Worm (Caenorhabditis elegans) whole organism, mixed stage, embryonic: ENCODE data around the gene nac-2.
"Not testable (repeated sequence)": the region's sequence is repeated elsewhere in the genome, so short reads cannot be mapped to it uniquely, and the experiment has no call there.

Source experiments
- M03D4.4 ChIP-seq: sonication (generic microtip); optimal IDR thresholded peaks from 2 replicates; lab custom pipeline; 2017; ENCODE audit warnings: mild to moderate bottlenecking, missing genetic modification characterization, missing compliant biosample characterization
- bed-3 ChIP-seq: fragments of 200-800 bp; sonication (Bioruptor generic); optimal IDR thresholded peaks from 3 replicates; lab custom pipeline; 2018; ENCODE audit warnings: mild to moderate bottlenecking, missing genetic modification characterization, moderate library complexity, missing compliant biosample characterization
- blmp-1 ChIP-seq: fragments of 150-350 bp; optimal IDR thresholded peaks from 2 replicates; lab custom pipeline; 2014; ENCODE audit warnings: missing biosample characterization, missing genetic modification characterization
- ceh-43 ChIP-seq: fragments of 200-800 bp; sonication (Bioruptor generic); optimal IDR thresholded peaks from 2 replicates; lab custom pipeline; 2018; ENCODE audit warnings: mild to moderate bottlenecking, missing genetic modification characterization, moderate library complexity, missing compliant biosample characterization
- ces-1 ChIP-seq: fragments of 150-350 bp; optimal IDR thresholded peaks from 2 replicates; lab custom pipeline; 2014; ENCODE audit warnings: missing biosample characterization, missing genetic modification reagents, missing genetic modification characterization
- cnd-1 ChIP-seq: fragments of 200-800 bp; sonication (Bioruptor generic); optimal IDR thresholded peaks from 2 replicates; lab custom pipeline; 2018; ENCODE audit warnings: mild to moderate bottlenecking, missing genetic modification characterization, missing compliant biosample characterization
- drap-1 ChIP-seq: fragments of 200-800 bp; sonication (Bioruptor generic); optimal IDR thresholded peaks from 3 replicates; lab custom pipeline; 2018; ENCODE audit warnings: mild to moderate bottlenecking, missing genetic modification characterization, missing compliant biosample characterization
- elt-3 ChIP-seq: fragments of 150-350 bp; optimal IDR thresholded peaks from 2 replicates; lab custom pipeline; 2014; ENCODE audit warnings: missing biosample characterization, missing genetic modification characterization
- flh-1 ChIP-seq: fragments of 200-800 bp; sonication (Bioruptor generic); optimal IDR thresholded peaks from 2 replicates; lab custom pipeline; 2018; ENCODE audit warnings: mild to moderate bottlenecking, missing genetic modification characterization, moderate library complexity, missing compliant biosample characterization
- ham-2 ChIP-seq: fragments of 200-800 bp; sonication (Bioruptor generic); optimal IDR thresholded peaks from 2 replicates; lab custom pipeline; 2018; ENCODE audit warnings: mild to moderate bottlenecking, missing genetic modification characterization, missing compliant biosample characterization
- hlh-1 ChIP-seq: fragments of 150-350 bp; optimal IDR thresholded peaks from 2 replicates; lab custom pipeline; 2014; ENCODE audit warnings: missing biosample characterization, missing genetic modification reagents, missing genetic modification characterization
- lin-13 ChIP-seq: fragments of 150-350 bp; optimal IDR thresholded peaks from 2 replicates; lab custom pipeline; 2014; ENCODE audit warnings: missing biosample characterization, missing genetic modification characterization
- lin-32 ChIP-seq: fragments of 200-800 bp; sonication (Bioruptor generic); optimal IDR thresholded peaks from 2 replicates; lab custom pipeline; 2018; ENCODE audit warnings: mild to moderate bottlenecking, missing genetic modification characterization, missing compliant biosample characterization
- lsy-2 ChIP-seq: fragments of 150-350 bp; optimal IDR thresholded peaks from 2 replicates; lab custom pipeline; 2014; ENCODE audit warnings: missing biosample characterization, missing genetic modification characterization
- mab-5 ChIP-seq: fragments of 150-350 bp; optimal IDR thresholded peaks from 2 replicates; lab custom pipeline; 2014; ENCODE audit warnings: missing biosample characterization, missing genetic modification characterization
- mep-1 ChIP-seq: fragments of 150-350 bp; optimal IDR thresholded peaks from 2 replicates; lab custom pipeline; 2017; ENCODE audit warnings: missing biosample characterization, missing genetic modification reagents, missing genetic modification characterization, inconsistent platforms
- mls-2 ChIP-seq: sonication (generic microtip); optimal IDR thresholded peaks from 2 replicates; lab custom pipeline; 2016; ENCODE audit warnings: mild to moderate bottlenecking, missing genetic modification characterization, moderate library complexity, missing compliant biosample characterization
- nhr-12 ChIP-seq: fragments of 150-350 bp; optimal IDR thresholded peaks from 2 replicates; lab custom pipeline; 2014; ENCODE audit warnings: missing biosample characterization, missing genetic modification characterization
- nhr-2 ChIP-seq: fragments of 150-350 bp; optimal IDR thresholded peaks from 2 replicates; lab custom pipeline; 2014; ENCODE audit warnings: missing biosample characterization, missing genetic modification characterization
- nhr-237 ChIP-seq: fragments of 150-350 bp; optimal IDR thresholded peaks from 2 replicates; lab custom pipeline; 2014; ENCODE audit warnings: missing biosample characterization, missing genetic modification characterization
- nhr-28 ChIP-seq: fragments of 150-350 bp; optimal IDR thresholded peaks from 2 replicates; lab custom pipeline; 2014; ENCODE audit warnings: missing biosample characterization, missing genetic modification characterization
- nhr-76 ChIP-seq: sonication (generic microtip); optimal IDR thresholded peaks from 2 replicates; lab custom pipeline; 2017; ENCODE audit warnings: missing biosample characterization, missing genetic modification characterization
- pha-4 ChIP-seq: fragments of 150-350 bp; optimal IDR thresholded peaks from 2 replicates; lab custom pipeline; 2018; ENCODE audit warnings: missing biosample characterization, missing genetic modification reagents, missing genetic modification characterization
- unc-120 ChIP-seq: sonication (generic microtip); optimal IDR thresholded peaks from 2 replicates; lab custom pipeline; 2017; ENCODE audit warnings: missing genetic modification characterization, missing compliant biosample characterization; ENCODE audit not compliant: poor library complexity, severe bottlenecking
- unc-62 ChIP-seq: fragments of 150-350 bp; optimal IDR thresholded peaks from 2 replicates; lab custom pipeline; 2014; ENCODE audit warnings: missing biosample characterization, missing genetic modification reagents, missing genetic modification characterization
- zip-8 ChIP-seq: fragments of 150-350 bp; optimal IDR thresholded peaks from 2 replicates; lab custom pipeline; 2014; ENCODE audit warnings: missing biosample characterization, missing genetic modification characterization

nac-2 gene

ce11 chrIII:8997821-8998220 is 45.3 kb downstream of the nac-2 start:
- no peak for TF ChIP-seq nhr-2 (tag; lab: Kevin White, UChicago)
- no peak for TF ChIP-seq blmp-1
- no peak for TF ChIP-seq ces-1
- no peak for TF ChIP-seq nhr-28 (tag; lab: Kevin White, UChicago)
- no peak for TF ChIP-seq mls-2
- TF ChIP-seq M03D4.4 (tag; lab: Kevin White, UChicago), result no peak
- no peak for TF ChIP-seq lsy-2
- TF ChIP-seq nhr-76, result no peak
- TF ChIP-seq drap-1 (GFP tag; lab: Kevin White, UChicago), result no peak
- TF ChIP-seq unc-62, result no peak
- TF ChIP-seq lin-13 (tag; lab: Kevin White, UChicago), result no peak
- TF ChIP-seq lin-32 (GFP tag; lab: Kevin White, UChicago), result no peak
- no peak for TF ChIP-seq pha-4 (tag; lab: Kevin White, UChicago)
- TF ChIP-seq ceh-43 (GFP tag; lab: Kevin White, UChicago), result no peak
- no peak for TF ChIP-seq zip-8 (tag; lab: Kevin White, UChicago)
- no peak for TF ChIP-seq nhr-237 (tag; lab: Kevin White, UChicago)
- TF ChIP-seq ham-2 (GFP tag; lab: Kevin White, UChicago), result no peak
- TF ChIP-seq cnd-1 (tag; lab: Kevin White, UChicago), result no peak

ce11 chrIII:8996686-8997085 is 46.4 kb downstream of the nac-2 start, which contains the start of gene skat-1:
TSS of gene skat-1 (minus strand) at chrIII:8996786.
- TF ChIP-seq mab-5 (tag; lab: Kevin White, UChicago) (no peak), bed-3 (GFP tag; lab: Kevin White, UChicago) (no peak), M03D4.4 (tag; lab: Kevin White, UChicago) (no peak), nhr-237 (tag; lab: Kevin White, UChicago) (no peak), ham-2 (GFP tag; lab: Kevin White, UChicago) (no peak), blmp-1 (no peak), nhr-12 (no peak), mls-2 (no peak), unc-120 (tag; lab: Kevin White, UChicago) (no peak), pha-4 (tag; lab: Kevin White, UChicago) (no peak), mep-1 (tag; lab: Kevin White, UChicago) (no peak), flh-1 (no peak), hlh-1 (tag; lab: Kevin White, UChicago) (no peak), ces-1 (no peak)

- not testable (repeated sequence) for TF ChIP-seq unc-120, mab-5, elt-3 (tag; lab: Kevin White, UChicago)
- TF ChIP-seq, all 35 proteins: peak for 0; not testable (repeated sequence) for 35
These were observed 53.3 kb downstream of the nac-2 start, which contains the start of gene R08D7.7 for ce11 chrIII:8989752-8990151. TSS of gene R08D7.7 (plus strand) at chrIII:8990052.
